Fruit fly (Drosophila melanogaster): ENCODE measurements around the gene Es2.

DNA sequence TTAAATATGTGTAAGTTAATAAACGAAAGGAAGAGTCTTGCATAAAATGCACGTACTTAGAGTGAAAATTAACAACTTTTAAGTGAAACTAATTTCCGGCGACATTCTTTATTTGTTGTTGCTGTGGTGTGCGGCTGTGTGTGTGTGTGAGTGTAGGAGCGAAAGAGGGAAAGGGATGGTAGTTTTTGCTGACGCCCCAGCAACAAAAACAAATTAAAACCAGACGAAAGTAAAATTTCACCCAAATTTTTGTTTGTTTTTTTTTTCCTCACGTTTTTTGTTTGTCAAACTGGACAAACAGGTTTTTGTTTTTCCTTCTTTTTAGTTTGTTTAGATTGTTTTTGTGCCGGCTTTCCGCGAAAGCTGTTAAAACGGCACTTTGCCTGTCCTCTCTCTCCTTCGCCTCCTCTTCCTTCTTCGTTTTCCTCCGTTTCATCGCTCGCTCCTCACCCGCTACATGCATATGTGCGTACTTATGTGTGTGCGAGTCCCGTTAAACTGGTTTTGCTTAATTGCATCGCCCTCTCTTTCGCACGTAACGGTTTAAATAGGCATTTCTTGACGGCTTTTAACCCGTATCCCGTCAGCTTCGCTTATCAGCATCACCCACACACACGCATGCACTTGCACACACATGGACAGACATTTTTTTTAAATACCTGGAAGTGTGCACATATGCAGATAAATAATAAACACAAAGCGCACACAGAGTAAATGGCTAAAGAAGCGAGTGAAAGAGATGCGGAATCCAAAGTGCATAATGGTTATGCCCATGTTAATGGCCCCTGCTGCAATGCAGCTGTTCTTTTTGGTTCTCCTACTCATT lies 23.8 kb upstream of the Es2 start, which contains the start of gene Miga:
- TF ChIP-seq toe (GFP tag; optimal IDR thresholded peaks at IDR 0.05) (no peak), CG7045 (GFP tag; optimal IDR thresholded peaks at IDR 0.05) (no peak), CG1620 (GFP tag; optimal IDR thresholded peaks at IDR 0.05) (no peak), cic (GFP tag; optimal IDR thresholded peaks at IDR 0.05) (no peak), kay (GFP tag; ENCODE audit: borderline replicate concordance) (no peak), CG12768 (GFP tag; optimal IDR thresholded peaks at IDR 0.05) (no peak), CG7101 (tag; optimal IDR thresholded peaks at IDR 0.05) (no peak)
